Worm (Caenorhabditis elegans) whole organism, L4 larva: ENCODE data around the gene nop-1.

ENCODE experiments used
- D1046.2 ChIP-seq: fragments of 200-800 bp; sonication (Bioruptor generic); IDR thresholded peaks from 2 replicates; pipeline ENCODE4 v1.3.6; 2022; ENCODE audit warnings: missing genetic modification characterization, missing compliant biosample characterization
- F37D6.2 ChIP-seq: sonication (generic microtip); optimal IDR thresholded peaks from 2 replicates; lab custom pipeline; 2016; ENCODE audit warnings: mild to moderate bottlenecking, missing genetic modification characterization, missing compliant biosample characterization
- Y105C5A.15 ChIP-seq: fragments of 200-800 bp; sonication (Bioruptor generic); IDR thresholded peaks from 2 replicates; pipeline ENCODE4 v1.3.6; 2022; ENCODE audit warnings: missing genetic modification characterization, missing compliant biosample characterization
- Y48G9A.11 ChIP-seq: fragments of 200-800 bp; sonication (Bioruptor generic); IDR thresholded peaks from 2 replicates; pipeline ENCODE4 v1.3.6; 2022; ENCODE audit warnings: missing genetic modification reagents, missing genetic modification characterization, missing compliant biosample characterization
- Y5F2A.4 ChIP-seq: fragments of 200-800 bp; sonication (Bioruptor generic); optimal IDR thresholded peaks from 2 replicates; lab custom pipeline; 2018; ENCODE audit warnings: mild to moderate bottlenecking, missing genetic modification characterization, missing compliant biosample characterization
- ZK337.2 ChIP-seq: fragments of 200-800 bp; sonication (Bioruptor generic); IDR thresholded peaks from 2 replicates; pipeline ENCODE4 v1.3.6; 2022; ENCODE audit warnings: missing genetic modification reagents, missing genetic modification characterization, missing compliant biosample characterization
- ceh-28 ChIP-seq: fragments of 150-350 bp; optimal IDR thresholded peaks from 2 replicates; lab custom pipeline; 2014; ENCODE audit warnings: missing biosample characterization, missing genetic modification reagents, missing genetic modification characterization
- ceh-44 ChIP-seq: fragments of 200-800 bp; sonication (Bioruptor generic); IDR thresholded peaks from 2 replicates; pipeline ENCODE4 v1.3.6; 2022; ENCODE audit warnings: missing genetic modification reagents, missing genetic modification characterization, missing compliant biosample characterization
- ces-1 ChIP-seq: fragments of 150-350 bp; sonication (generic microtip); optimal IDR thresholded peaks from 4 replicates; lab custom pipeline; 2014; ENCODE audit warnings: missing biosample characterization, missing genetic modification reagents, missing genetic modification characterization
- cey-2 ChIP-seq: sonication (generic microtip); optimal IDR thresholded peaks from 3 replicates; lab custom pipeline; 2017; ENCODE audit warnings: missing genetic modification characterization, mild to moderate bottlenecking, missing compliant biosample characterization, antibody characterized with exemption, borderline replicate concordance; ENCODE audit not compliant: insufficient read depth
- daf-16 ChIP-seq, 3 experiments: sonication (generic microtip); optimal IDR thresholded peaks; 2 replicates each; lab custom pipeline; 2016 to 2017; ENCODE audit warnings: missing genetic modification characterization in 3 of 3, missing genetic modification reagents in 3 of 3, mild to moderate bottlenecking in 2 of 3, missing compliant biosample characterization in 2 of 3, missing biosample characterization in 1 of 3, moderate library complexity in 1 of 3
- dmd-6 ChIP-seq: fragments of 200-800 bp; sonication (Bioruptor generic); IDR thresholded peaks from 2 replicates; pipeline ENCODE4 v1.3.6; 2022; ENCODE audit warnings: missing genetic modification reagents, missing genetic modification characterization, missing compliant biosample characterization
- dmd-8 ChIP-seq: fragments of 200-800 bp; sonication (Bioruptor generic); IDR thresholded peaks from 2 replicates; pipeline ENCODE4 v1.3.6; 2022; ENCODE audit warnings: missing genetic modification characterization, missing compliant biosample characterization
- dve-1 ChIP-seq: sonication (generic microtip); optimal IDR thresholded peaks from 2 replicates; lab custom pipeline; 2017; ENCODE audit warnings: antibody characterized with exemption, mild to moderate bottlenecking, missing genetic modification characterization, missing compliant biosample characterization; ENCODE audit not compliant: insufficient read depth
- egl-27 ChIP-seq: sonication (generic microtip); optimal IDR thresholded peaks from 3 replicates; lab custom pipeline; 2017; ENCODE audit warnings: missing biosample characterization, missing genetic modification reagents, missing genetic modification characterization
- fos-1 ChIP-seq: fragments of 150-350 bp; optimal IDR thresholded peaks from 2 replicates; lab custom pipeline; 2014; ENCODE audit warnings: missing biosample characterization, missing genetic modification characterization
- hlh-11 ChIP-seq: fragments of 200-800 bp; sonication (Bioruptor generic); optimal IDR thresholded peaks from 2 replicates; lab custom pipeline; 2018; ENCODE audit warnings: mild to moderate bottlenecking, missing genetic modification characterization, missing compliant biosample characterization
- hlh-30 ChIP-seq: sonication (generic microtip); optimal IDR thresholded peaks from 2 replicates; lab custom pipeline; 2017; ENCODE audit warnings: antibody characterized with exemption, mild to moderate bottlenecking, missing genetic modification characterization, missing compliant biosample characterization; ENCODE audit not compliant: insufficient read depth
- lin-13 ChIP-seq: fragments of 150-350 bp; optimal IDR thresholded peaks from 2 replicates; lab custom pipeline; 2014; ENCODE audit warnings: missing biosample characterization, missing genetic modification reagents, missing genetic modification characterization
- lin-29 ChIP-seq: fragments of 200-800 bp; sonication (Bioruptor generic); IDR thresholded peaks from 2 replicates; pipeline ENCODE4 v1.3.6; 2022; ENCODE audit warnings: missing genetic modification reagents, missing genetic modification characterization, missing compliant biosample characterization
- lin-39 ChIP-seq: fragments of 150-350 bp; optimal IDR thresholded peaks from 2 replicates; lab custom pipeline; 2014; ENCODE audit warnings: missing biosample characterization, missing genetic modification reagents, missing genetic modification characterization
- lir-3 ChIP-seq: sonication (generic microtip); optimal IDR thresholded peaks from 2 replicates; lab custom pipeline; 2016; ENCODE audit warnings: mild to moderate bottlenecking, missing genetic modification characterization, missing compliant biosample characterization
- madf-5 ChIP-seq, 2 experiments: fragments of 200-800 bp; sonication (Bioruptor generic); IDR thresholded peaks; 2 replicates each; pipeline ENCODE4 v1.3.6; 2022; ENCODE audit warnings: missing compliant biosample characterization in 2 of 2, missing genetic modification characterization in 2 of 2
- madf-9 ChIP-seq: fragments of 200-800 bp; sonication (Bioruptor generic); conservative IDR thresholded peaks from 2 replicates; pipeline ENCODE4 v1.3.6; 2022; ENCODE audit warnings: missing genetic modification reagents, missing genetic modification characterization, missing compliant biosample characterization
- mdt-29 ChIP-seq: fragments of 200-800 bp; sonication (Bioruptor generic); IDR thresholded peaks from 2 replicates; pipeline ENCODE4 v1.3.6; 2022; ENCODE audit warnings: missing genetic modification reagents, missing genetic modification characterization, missing compliant biosample characterization
- mxl-2 ChIP-seq: fragments of 200-800 bp; sonication (Bioruptor generic); conservative IDR thresholded peaks from 2 replicates; pipeline ENCODE4 v1.3.6; 2022; ENCODE audit warnings: missing genetic modification reagents, missing genetic modification characterization, missing compliant biosample characterization
- nhr-10 ChIP-seq: fragments of 150-350 bp; optimal IDR thresholded peaks from 2 replicates; lab custom pipeline; 2014; ENCODE audit warnings: missing biosample characterization, missing genetic modification characterization
- nhr-237 ChIP-seq: sonication (generic microtip); optimal IDR thresholded peaks from 2 replicates; lab custom pipeline; 2017; ENCODE audit warnings: missing biosample characterization, missing genetic modification characterization
- nhr-25 ChIP-seq: sonication (generic microtip); optimal IDR thresholded peaks from 2 replicates; lab custom pipeline; 2017; ENCODE audit warnings: missing genetic modification characterization, mild to moderate bottlenecking, missing compliant biosample characterization, antibody characterized with exemption, moderate library complexity, borderline replicate concordance; ENCODE audit not compliant: insufficient read depth
- nhr-28 ChIP-seq: fragments of 150-350 bp; optimal IDR thresholded peaks from 2 replicates; lab custom pipeline; 2014; ENCODE audit warnings: missing biosample characterization, missing genetic modification characterization
- nhr-41 ChIP-seq: fragments of 200-800 bp; sonication (Bioruptor generic); IDR thresholded peaks from 2 replicates; pipeline ENCODE4 v1.3.6; 2022; ENCODE audit warnings: missing genetic modification reagents, missing genetic modification characterization, missing compliant biosample characterization
- nhr-48 ChIP-seq: sonication (generic microtip); optimal IDR thresholded peaks from 2 replicates; lab custom pipeline; 2016; ENCODE audit warnings: mild to moderate bottlenecking, missing genetic modification characterization, missing compliant biosample characterization
- nhr-76 ChIP-seq: fragments of 150-350 bp; optimal IDR thresholded peaks from 2 replicates; lab custom pipeline; 2014; ENCODE audit warnings: missing biosample characterization, missing genetic modification characterization
- php-3 ChIP-seq: fragments of 200-800 bp; sonication (Bioruptor generic); IDR thresholded peaks from 2 replicates; pipeline ENCODE4 v1.3.6; 2022; ENCODE audit warnings: missing genetic modification reagents, missing genetic modification characterization, missing compliant biosample characterization
- pqm-1 ChIP-seq: sonication (generic microtip); optimal IDR thresholded peaks from 2 replicates; lab custom pipeline; 2017; ENCODE audit warnings: missing biosample characterization, missing genetic modification characterization
- rbr-2 ChIP-seq: sonication (generic microtip); optimal IDR thresholded peaks from 2 replicates; lab custom pipeline; 2016; ENCODE audit warnings: missing genotype, missing genetic modification characterization, missing compliant biosample characterization
- sdz-12 ChIP-seq: fragments of 200-800 bp; sonication (Bioruptor generic); optimal IDR thresholded peaks from 2 replicates; lab custom pipeline; 2018; ENCODE audit warnings: mild to moderate bottlenecking, missing genetic modification characterization, missing compliant biosample characterization
- skn-1 ChIP-seq: fragments of 150-350 bp; optimal IDR thresholded peaks from 2 replicates; lab custom pipeline; 2014; ENCODE audit warnings: missing biosample characterization, missing genetic modification characterization
- unc-130 ChIP-seq: sonication (generic microtip); optimal IDR thresholded peaks from 2 replicates; lab custom pipeline; 2016; ENCODE audit warnings: missing genetic modification reagents, missing genetic modification characterization, missing compliant biosample characterization
- zip-2 ChIP-seq: fragments of 150-350 bp; optimal IDR thresholded peaks from 2 replicates; lab custom pipeline; 2014; ENCODE audit warnings: missing biosample characterization, missing genetic modification characterization

nop-1 gene

DNA sequence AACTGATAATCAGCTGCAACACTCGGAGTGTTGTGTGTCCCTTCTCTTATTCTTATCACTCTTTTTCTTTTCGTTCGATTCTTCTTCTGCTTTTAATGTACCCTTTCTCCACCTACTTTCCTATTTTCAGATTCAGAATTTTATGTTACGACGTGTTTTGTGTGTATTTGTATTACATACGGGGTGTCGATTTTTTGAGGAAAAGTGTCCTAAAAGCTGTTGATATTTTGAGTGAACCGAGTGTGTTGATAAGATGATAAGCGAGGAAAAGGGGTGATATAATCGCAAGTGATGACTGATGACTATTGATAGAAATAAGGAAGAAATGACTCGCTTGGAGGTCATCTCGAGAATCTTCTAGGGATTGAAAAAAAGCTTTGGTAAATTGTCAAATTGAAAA lies 22.9 kb downstream of the nop-1 start:
- no peak for TF ChIP-seq mdt-29
- TF ChIP-seq lin-13: no peak
- TF ChIP-seq nhr-41 (GFP tag; lab: Robert Waterston, UW): peak; percentile 56; the same call in 1 of the 2 replicates
- TF ChIP-seq D1046.2 (GFP tag; lab: Robert Waterston, UW): no peak
- TF ChIP-seq Y48G9A.11 (GFP tag; lab: Robert Waterston, UW): no peak
- no peak for TF ChIP-seq hlh-30
- TF ChIP-seq hlh-11: peak; percentile 84
- TF ChIP-seq daf-16 (GFP tag; optimal IDR thresholded peaks at IDR 0.05; lab: Kevin White, UChicago): no peak
- TF ChIP-seq daf-16 (tag; optimal IDR thresholded peaks at IDR 0.05; lab: Kevin White, UChicago): peak; percentile 84
- peak; percentile 77 for TF ChIP-seq nhr-28
- peak; percentile 45 for TF ChIP-seq dmd-6
- no peak for TF ChIP-seq nhr-10
- TF ChIP-seq Y105C5A.15 (GFP tag; lab: Robert Waterston, UW): no peak
- no peak for TF ChIP-seq ceh-44 (GFP tag; lab: Robert Waterston, UW)
- no peak for TF ChIP-seq nhr-237 (tag; lab: Kevin White, UChicago)
- TF ChIP-seq nhr-25 (tag; lab: Kevin White, UChicago): no peak
- peak; percentile 35 for TF ChIP-seq dve-1
- no peak for TF ChIP-seq cey-2 (tag; lab: Kevin White, UChicago)
- TF ChIP-seq mxl-2: no peak
- TF ChIP-seq madf-5 (GFP tag; IDR thresholded peaks at IDR 0.05; lab: Robert Waterston, UW): no peak
- TF ChIP-seq pqm-1 (tag; lab: Kevin White, UChicago): peak; percentile 97
- 0 out of 2 replicates have a peak, but pooled peaks have one; percentile 34 for TF ChIP-seq php-3 (GFP tag; lab: Robert Waterston, UW)
- no peak for TF ChIP-seq lin-39
- TF ChIP-seq unc-130 (GFP tag; lab: Kevin White, UChicago): no peak
- TF ChIP-seq ZK337.2: no peak
- TF ChIP-seq, all 104 proteins: peak for 8

DNA sequence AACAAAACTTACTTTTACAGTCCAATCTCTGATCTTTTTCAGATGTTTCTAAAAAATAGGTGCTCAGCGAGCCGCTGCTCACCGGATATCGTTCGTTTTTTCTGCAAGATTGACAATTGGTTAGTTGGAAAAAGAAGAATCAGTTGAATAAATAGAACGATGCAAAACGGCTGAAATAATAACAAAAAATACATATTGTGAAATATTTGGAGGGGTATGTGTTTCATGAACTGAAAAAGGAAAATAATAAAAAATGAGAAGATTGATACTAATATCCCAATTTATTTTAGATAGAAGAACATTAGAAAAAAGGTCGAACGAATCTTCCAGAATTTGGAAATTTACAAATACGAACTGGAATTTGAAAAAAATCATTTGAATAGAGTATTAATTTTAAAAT lies 23.5 kb downstream of the nop-1 start, which contains the start of gene frm-2:
Gene frm-2 (minus strand): TSS at position 101 of the 400 bp plus-strand sequence.
- no peak for TF ChIP-seq cey-2 (tag; lab: Kevin White, UChicago)
- TF ChIP-seq ces-1 (GFP tag; lab: Kevin White, UChicago): no peak
- TF ChIP-seq ceh-28: no peak
- TF ChIP-seq lin-29 (GFP tag; lab: Robert Waterston, UW): no peak
- no peak for TF ChIP-seq zip-2 (tag; lab: Kevin White, UChicago)
- TF ChIP-seq egl-27 (tag; lab: Kevin White, UChicago): no peak
- TF ChIP-seq rbr-2 (tag; lab: Kevin White, UChicago): no peak
- TF ChIP-seq madf-9 (GFP tag; lab: Robert Waterston, UW): no peak
- TF ChIP-seq F37D6.2 (tag; lab: Kevin White, UChicago): no peak
- TF ChIP-seq lir-3 (tag; lab: Kevin White, UChicago): no peak
- no peak for TF ChIP-seq Y105C5A.15 (GFP tag; lab: Robert Waterston, UW)
- no peak for TF ChIP-seq fos-1 (tag; lab: Kevin White, UChicago)
- no peak for TF ChIP-seq skn-1 (tag; lab: Kevin White, UChicago)
- TF ChIP-seq Y5F2A.4 (GFP tag; lab: Kevin White, UChicago): no peak
- no peak for TF ChIP-seq nhr-48 (tag; lab: Kevin White, UChicago)
- no peak for TF ChIP-seq nhr-76
- no peak for TF ChIP-seq dmd-8 (GFP tag; lab: Robert Waterston, UW)
- no peak for TF ChIP-seq sdz-12 (GFP tag; lab: Kevin White, UChicago)
